Worm (Caenorhabditis elegans): ENCODE results near the gene ZK809.9.

DNA sequence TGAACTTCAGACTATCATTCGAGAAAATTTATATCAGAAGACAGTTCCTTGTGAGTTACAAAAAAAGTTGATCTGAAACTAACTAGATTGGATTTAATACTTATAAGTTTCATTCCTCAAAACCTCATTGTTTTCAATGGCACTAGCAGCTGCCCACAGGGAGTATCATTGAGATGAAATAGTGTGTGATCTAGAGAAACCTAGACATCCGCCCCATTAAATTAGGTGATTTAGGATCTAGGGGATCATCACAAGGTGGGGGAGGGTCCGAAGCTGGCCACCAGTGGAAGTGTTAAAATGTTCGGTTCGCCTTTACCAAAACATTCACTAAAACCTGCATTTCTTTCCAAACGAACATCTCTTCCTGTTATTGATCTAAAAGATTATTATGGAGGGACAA, 51.3 kb downstream of the ZK809.9 start:
- TF ChIP-seq aly-2 (tag; optimal IDR thresholded peaks at IDR 0.05) (no peak), hlh-4 (tag; optimal IDR thresholded peaks at IDR 0.05) (no peak), lin-14 (GFP tag; optimal IDR thresholded peaks at IDR 0.05) (peak; percentile 11), zag-1 (tag; optimal IDR thresholded peaks at IDR 0.05) (no peak), fkh-4 (tag; optimal IDR thresholded peaks at IDR 0.05; ENCODE audit: borderline replicate concordance) (no peak), C04F5.9 (tag; optimal IDR thresholded peaks at IDR 0.05) (no peak), nhr-12 (tag; optimal IDR thresholded peaks at IDR 0.05) (no peak)

Measured in whole organism, L1 larva.